Worm (Caenorhabditis elegans): Measurements from ENCODE around the gene C05D11.13.

Gene C05D11.13

DNA sequence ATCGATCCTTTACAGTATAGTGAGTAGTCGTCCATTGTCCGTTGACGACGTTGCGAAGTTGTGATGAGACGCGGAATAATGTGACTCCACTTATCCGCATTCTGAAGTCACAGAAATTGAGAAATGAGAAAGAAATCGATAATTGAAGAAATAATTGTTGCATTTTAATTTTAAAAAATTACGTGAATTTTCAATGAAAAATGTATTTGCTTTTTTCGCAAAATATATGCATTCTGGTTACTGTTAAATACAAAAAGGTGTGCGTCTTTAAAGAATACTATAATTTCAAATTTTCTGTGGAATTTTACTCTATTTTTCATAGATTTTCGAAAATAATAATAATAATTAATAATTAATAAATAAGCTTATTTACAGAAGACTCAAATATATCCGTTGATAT lies 2.4 kb upstream of the C05D11.13 start, which contains the start of gene let-721:
Gene let-721, minus strand, starts transcription at position 101 of the 400 bp plus-strand sequence.
- no peak for TF ChIP-seq pes-1 (GFP tag; IDR thresholded peaks at IDR 0.05)
- no peak for TF ChIP-seq flt-1 (GFP tag; IDR thresholded peaks at IDR 0.05)
- no peak for TF ChIP-seq ama-1 (optimal IDR thresholded peaks at IDR 0.05)
- TF ChIP-seq ets-7 (tag; optimal IDR thresholded peaks at IDR 0.05) = no peak
- TF ChIP-seq ceh-36 (tag; optimal IDR thresholded peaks at IDR 0.05) = no peak
- no peak for TF ChIP-seq hnd-1 (tag; optimal IDR thresholded peaks at IDR 0.05)

DNA sequence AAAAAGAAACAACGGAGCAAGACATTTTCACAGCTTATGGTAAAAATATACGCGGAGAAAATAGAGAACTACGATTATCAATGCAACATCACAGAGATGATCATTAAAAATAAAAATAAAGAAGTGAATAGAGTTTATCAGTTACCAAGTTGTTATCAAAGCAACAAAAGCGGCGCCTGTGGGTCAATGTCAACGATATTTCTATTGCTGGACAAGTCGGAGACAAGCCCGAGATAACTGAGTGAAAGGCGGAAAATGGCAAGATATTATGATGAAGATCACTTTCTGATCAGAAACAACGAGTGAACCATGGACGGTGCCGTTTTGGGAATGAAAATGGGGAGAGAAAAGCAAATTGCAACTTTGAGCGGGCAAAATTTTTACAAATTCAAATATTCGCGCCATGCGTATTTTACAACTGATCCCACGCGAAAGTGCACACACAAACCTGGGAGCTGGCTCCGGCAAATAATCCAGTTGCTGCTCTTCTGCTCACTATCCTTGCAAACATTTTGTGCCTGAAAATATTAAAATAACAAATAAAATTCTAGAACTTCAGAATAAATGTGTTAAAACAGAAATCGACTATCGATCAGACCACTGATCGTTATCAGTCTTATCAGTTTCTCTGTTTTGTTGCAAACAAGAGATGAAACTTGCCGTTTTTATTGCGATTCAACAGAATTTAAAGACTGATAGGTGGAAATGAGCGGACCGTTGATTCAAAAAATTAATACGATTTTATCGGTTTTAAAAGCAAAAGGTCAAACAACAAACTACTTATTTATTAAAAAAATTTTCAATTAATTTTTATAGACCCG lies 1.9 kb downstream of the C05D11.13 start, which contains the start of gene mel-32:
Gene mel-32, minus strand, starts transcription at position 696 of the 821 bp plus-strand sequence.
- TF ChIP-seq ceh-13 (GFP tag; optimal IDR thresholded peaks at IDR 0.05) (no peak), F13C5.2 (tag; optimal IDR thresholded peaks at IDR 0.05) (no peak), hmg-4 (GFP tag; optimal IDR thresholded peaks at IDR 0.05) (no peak), hmbx-1 (tag; optimal IDR thresholded peaks at IDR 0.05) (no peak), ama-1 (optimal IDR thresholded peaks at IDR 0.05) (peak; percentile 21), B0310.2 (tag; optimal IDR thresholded peaks at IDR 0.05) (no peak)

DNA sequence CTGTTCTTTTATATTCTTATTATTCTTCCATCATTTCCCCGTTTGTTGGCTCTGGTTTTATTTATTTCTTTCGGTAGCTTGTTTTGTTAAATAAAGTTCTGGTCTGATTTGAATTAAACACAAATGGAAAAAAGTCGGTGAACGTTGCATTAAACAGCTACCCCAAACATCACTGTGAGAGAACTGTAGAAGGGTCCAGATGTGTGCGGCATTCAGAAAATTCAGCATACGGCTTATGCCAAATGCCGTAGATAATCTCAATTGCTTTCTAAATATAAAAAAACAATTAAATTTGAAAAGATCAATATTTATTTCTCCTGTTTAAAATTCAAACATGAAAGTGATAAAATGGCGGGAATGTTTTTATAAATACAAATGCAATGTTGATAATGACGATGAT lies 4.5 kb downstream of the C05D11.13 start:
- TF ChIP-seq F13C5.2 (tag; optimal IDR thresholded peaks at IDR 0.05) (no peak), ceh-13 (GFP tag; optimal IDR thresholded peaks at IDR 0.05) (no peak), sea-1 (GFP tag; conservative IDR thresholded peaks at IDR 0.05) (no peak), aly-1 (tag; optimal IDR thresholded peaks at IDR 0.05) (no peak), pes-1 (GFP tag; IDR thresholded peaks at IDR 0.05) (no peak), hmg-4 (GFP tag; optimal IDR thresholded peaks at IDR 0.05) (no peak), ama-1 (optimal IDR thresholded peaks at IDR 0.05) (no peak), flt-1 (GFP tag; IDR thresholded peaks at IDR 0.05) (no peak), ceh-36 (tag; optimal IDR thresholded peaks at IDR 0.05) (no peak)

DNA sequence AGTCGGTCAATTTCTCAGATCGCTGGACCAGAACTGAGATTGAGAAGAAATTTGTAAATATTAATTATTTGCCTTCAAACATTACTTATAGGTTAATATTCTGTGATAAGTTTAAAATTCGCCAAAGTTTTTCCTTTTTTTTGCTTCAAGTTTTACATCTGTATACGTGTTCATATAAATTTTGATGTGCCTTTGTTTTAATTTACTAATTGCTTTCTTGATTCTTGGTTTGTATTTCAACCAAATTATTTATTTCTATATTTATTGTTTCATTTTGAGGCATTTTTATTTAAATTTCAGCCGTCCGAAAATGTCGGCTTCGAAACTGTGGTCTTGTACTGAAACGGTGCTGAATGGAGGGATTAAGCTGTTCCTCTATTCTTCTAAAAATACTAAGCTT lies 8.1 kb downstream of the C05D11.13 start, which contains the start of gene C05D11.1:
Gene C05D11.1, plus strand, starts transcription at position 301 of the 400 bp plus-strand sequence.
- TF ChIP-seq B0310.2 (tag; optimal IDR thresholded peaks at IDR 0.05) = no peak
- TF ChIP-seq ceh-36 (tag; optimal IDR thresholded peaks at IDR 0.05) = no peak
- TF ChIP-seq pes-1 (GFP tag; IDR thresholded peaks at IDR 0.05) = no peak
- no peak for TF ChIP-seq sea-1 (GFP tag; conservative IDR thresholded peaks at IDR 0.05)
- TF ChIP-seq tbx-37 (GFP tag; conservative IDR thresholded peaks at IDR 0.05) = no peak
- no peak for TF ChIP-seq F13C5.2 (tag; optimal IDR thresholded peaks at IDR 0.05)
- no peak for TF ChIP-seq hnd-1 (tag; optimal IDR thresholded peaks at IDR 0.05)

DNA sequence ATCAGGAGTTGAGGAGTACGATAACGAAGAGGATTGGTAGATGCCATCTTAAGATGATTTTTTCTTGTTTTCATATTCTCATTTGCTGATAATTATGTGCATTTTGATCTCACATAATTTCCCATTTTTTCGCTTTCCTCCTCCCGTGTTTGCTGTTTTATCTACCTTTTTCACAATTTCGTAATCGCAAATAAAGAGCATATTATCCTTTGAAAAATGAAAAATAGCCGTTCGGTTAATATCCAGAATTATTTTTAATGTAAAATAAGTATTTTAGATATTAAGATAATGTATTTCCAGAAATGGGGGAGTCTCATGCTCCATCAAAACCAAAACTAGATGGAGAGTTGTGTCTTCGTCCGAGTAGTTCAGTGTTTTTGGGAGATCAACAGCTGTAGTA lies 11.4 kb downstream of the C05D11.13 start, which contains the start of gene vps-16:
Gene vps-16, plus strand, starts transcription at position 301 of the 400 bp plus-strand sequence.
- TF ChIP-seq aly-1 (tag; optimal IDR thresholded peaks at IDR 0.05) = no peak
- no peak for TF ChIP-seq F13C5.2 (tag; optimal IDR thresholded peaks at IDR 0.05)
- no peak for TF ChIP-seq pes-1 (GFP tag; IDR thresholded peaks at IDR 0.05)
- TF ChIP-seq hmg-4 (GFP tag; optimal IDR thresholded peaks at IDR 0.05) = no peak
- no peak for TF ChIP-seq ama-1 (optimal IDR thresholded peaks at IDR 0.05)
- TF ChIP-seq ets-7 (tag; optimal IDR thresholded peaks at IDR 0.05) = no peak
- no peak for TF ChIP-seq tbx-37 (GFP tag; conservative IDR thresholded peaks at IDR 0.05)
- no peak for TF ChIP-seq tbx-11 (GFP tag; IDR thresholded peaks at IDR 0.05)
- TF ChIP-seq flt-1 (GFP tag; IDR thresholded peaks at IDR 0.05) = no peak
- no peak for TF ChIP-seq ceh-13 (GFP tag; optimal IDR thresholded peaks at IDR 0.05)
- TF ChIP-seq scrt-1 (GFP tag; IDR thresholded peaks at IDR 0.05) = no peak
- TF ChIP-seq sea-1 (GFP tag; conservative IDR thresholded peaks at IDR 0.05) = no peak
- no peak for TF ChIP-seq hnd-1 (tag; optimal IDR thresholded peaks at IDR 0.05)
- TF ChIP-seq hmbx-1 (tag; optimal IDR thresholded peaks at IDR 0.05) = no peak
- no peak for TF ChIP-seq B0310.2 (tag; optimal IDR thresholded peaks at IDR 0.05)
- no peak for TF ChIP-seq ceh-36 (tag; optimal IDR thresholded peaks at IDR 0.05)
- no peak for TF ChIP-seq tra-4 (tag; optimal IDR thresholded peaks at IDR 0.05)

DNA sequence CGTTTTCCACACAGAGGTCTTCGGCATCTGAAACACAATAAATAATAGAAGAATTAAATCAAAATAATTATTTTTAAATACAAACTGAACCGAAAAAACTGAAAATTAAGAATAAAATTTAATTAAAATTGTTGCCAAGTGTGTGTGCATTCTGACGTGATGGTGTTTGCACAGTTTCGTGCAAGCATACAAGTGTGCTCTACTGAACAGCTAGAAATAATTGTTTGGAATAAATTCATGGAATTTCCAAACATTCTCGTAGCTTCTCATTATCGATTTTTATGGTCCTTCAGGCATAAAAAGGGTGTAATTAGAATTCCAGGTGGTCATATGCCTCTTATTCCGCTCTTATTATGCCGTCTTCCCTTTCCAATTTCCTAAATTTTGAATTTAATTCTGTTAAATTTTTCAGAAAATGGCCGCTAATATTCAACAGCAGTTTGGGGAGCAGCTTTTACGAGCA lies 12.6 kb downstream of the C05D11.13 start, which contains the start of the genes mrps-17 and txdc-9:
Gene mrps-17, minus strand, starts transcription at position 33 of the 463 bp plus-strand sequence.
Gene txdc-9, plus strand, starts transcription at position 413 of the 463 bp plus-strand sequence.
- TF ChIP-seq pes-1 (GFP tag; IDR thresholded peaks at IDR 0.05) (no peak), F13C5.2 (tag; optimal IDR thresholded peaks at IDR 0.05) (peak; percentile 67), flt-1 (GFP tag; IDR thresholded peaks at IDR 0.05) (0 out of 2 replicates have a peak, but pooled peaks have one; percentile 38), hmbx-1 (tag; optimal IDR thresholded peaks at IDR 0.05) (no peak), ets-7 (tag; optimal IDR thresholded peaks at IDR 0.05) (no peak), aly-1 (tag; optimal IDR thresholded peaks at IDR 0.05) (no peak), tbx-11 (GFP tag; IDR thresholded peaks at IDR 0.05) (no peak), hmg-4 (GFP tag; optimal IDR thresholded peaks at IDR 0.05) (no peak)

DNA sequence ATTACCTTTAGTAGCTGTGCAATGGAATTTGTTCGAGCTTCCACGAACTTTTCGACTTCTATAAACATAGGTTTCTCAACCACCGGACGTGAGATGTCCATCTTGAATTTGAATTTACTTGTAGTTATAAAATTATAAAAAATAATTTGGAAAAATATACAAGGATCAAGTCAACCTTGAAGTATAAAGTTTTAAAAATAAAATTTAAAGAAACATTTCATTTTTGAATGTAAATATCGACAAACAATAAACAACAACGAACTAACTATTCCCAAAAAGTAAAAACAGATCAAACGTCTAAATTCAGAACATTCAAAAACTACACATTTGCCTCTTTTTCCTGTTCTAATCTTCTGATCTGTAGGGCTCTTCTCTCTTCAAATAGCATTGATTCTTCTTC lies 13.6 kb downstream of the C05D11.13 start, which contains the start of gene popl-1:
Gene popl-1, minus strand, starts transcription at position 101 of the 400 bp plus-strand sequence.
- TF ChIP-seq hmg-4 (GFP tag; optimal IDR thresholded peaks at IDR 0.05) (no peak), ceh-36 (tag; optimal IDR thresholded peaks at IDR 0.05) (no peak), ama-1 (optimal IDR thresholded peaks at IDR 0.05) (no peak), ceh-13 (GFP tag; optimal IDR thresholded peaks at IDR 0.05) (no peak), aly-1 (tag; optimal IDR thresholded peaks at IDR 0.05) (no peak), tbx-37 (GFP tag; conservative IDR thresholded peaks at IDR 0.05) (no peak), hmbx-1 (tag; optimal IDR thresholded peaks at IDR 0.05) (no peak), tbx-11 (GFP tag; IDR thresholded peaks at IDR 0.05) (no peak), B0310.2 (tag; optimal IDR thresholded peaks at IDR 0.05) (no peak), ets-7 (tag; optimal IDR thresholded peaks at IDR 0.05) (no peak), scrt-1 (GFP tag; IDR thresholded peaks at IDR 0.05) (no peak), hnd-1 (tag; optimal IDR thresholded peaks at IDR 0.05) (no peak), flt-1 (GFP tag; IDR thresholded peaks at IDR 0.05) (no peak), pes-1 (GFP tag; IDR thresholded peaks at IDR 0.05) (no peak), tra-4 (tag; optimal IDR thresholded peaks at IDR 0.05) (no peak), F13C5.2 (tag; optimal IDR thresholded peaks at IDR 0.05) (no peak), sea-1 (GFP tag; conservative IDR thresholded peaks at IDR 0.05) (no peak)
